Worm (Caenorhabditis elegans): ENCODE data around the gene Y62H9A.14.

The Y62H9A.14 gene

ce11 chrX:11963659-11964058 lies 42.6 kb downstream of the Y62H9A.14 start:
- TF ChIP-seq ztf-29 (GFP tag; IDR thresholded peaks at IDR 0.05) (no peak), ztf-23 (GFP tag; IDR thresholded peaks at IDR 0.05) (no peak), cog-1 (tag; optimal IDR thresholded peaks at IDR 0.05) (no peak), med-1 (GFP tag; optimal IDR thresholded peaks at IDR 0.05; ENCODE audit: insufficient read depth) (no peak), tab-1 (GFP tag; IDR thresholded peaks at IDR 0.05) (no peak), ref-1 (GFP tag; conservative IDR thresholded peaks at IDR 0.05) (no peak), flt-1 (GFP tag; IDR thresholded peaks at IDR 0.05) (no peak), klf-2 (GFP tag; conservative IDR thresholded peaks at IDR 0.05) (no peak)

DNA sequence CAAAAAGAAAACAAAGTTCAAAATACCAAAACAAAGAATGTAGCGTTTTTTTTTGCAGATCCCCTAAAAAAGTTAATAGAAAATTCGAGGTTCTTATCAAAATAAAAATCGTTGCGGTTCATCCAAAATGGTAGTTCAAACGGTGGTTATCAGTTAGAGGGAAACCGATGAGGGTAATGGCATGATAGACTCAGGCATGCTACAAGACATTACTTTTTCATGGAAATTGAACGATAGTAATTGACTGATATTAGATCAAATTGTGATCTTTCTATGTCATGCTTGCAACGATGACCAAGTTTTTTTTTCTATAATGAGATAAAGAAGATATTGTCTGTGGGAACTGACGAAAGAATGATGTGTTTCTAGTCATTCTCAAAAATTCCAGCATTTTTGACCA lies 43.5 kb downstream of the Y62H9A.14 start:
- TF ChIP-seq ztf-23 (GFP tag; IDR thresholded peaks at IDR 0.05) (no peak), tab-1 (GFP tag; IDR thresholded peaks at IDR 0.05) (no peak), T22C8.4 (GFP tag; IDR thresholded peaks at IDR 0.05) (no peak), flt-1 (GFP tag; IDR thresholded peaks at IDR 0.05) (no peak), med-1 (GFP tag; optimal IDR thresholded peaks at IDR 0.05; ENCODE audit: insufficient read depth) (no peak), ref-1 (GFP tag; conservative IDR thresholded peaks at IDR 0.05) (no peak), ztf-29 (GFP tag; IDR thresholded peaks at IDR 0.05) (no peak), klf-2 (GFP tag; conservative IDR thresholded peaks at IDR 0.05) (no peak)

DNA sequence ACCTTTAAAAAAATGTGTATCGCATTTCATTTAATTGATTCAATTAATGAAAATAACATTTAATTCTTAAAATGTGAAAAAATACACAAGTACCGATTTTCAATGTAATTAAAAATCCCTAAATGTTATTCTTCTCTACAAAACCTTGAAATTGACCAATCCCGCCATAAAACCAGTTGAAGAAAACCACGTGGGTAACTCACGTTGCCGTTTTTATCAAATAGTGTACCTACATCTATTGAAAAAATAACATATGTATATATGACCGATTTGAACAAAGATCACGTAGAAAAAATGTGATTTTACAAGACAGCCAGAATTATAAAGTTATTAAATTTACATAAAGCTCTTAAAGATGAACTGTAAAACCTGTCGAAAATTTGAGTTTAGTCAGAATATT lies 44.1 kb downstream of the Y62H9A.14 start:
- TF ChIP-seq med-1 (GFP tag; optimal IDR thresholded peaks at IDR 0.05; ENCODE audit: insufficient read depth) (no peak), ref-1 (GFP tag; conservative IDR thresholded peaks at IDR 0.05) (no peak), klf-2 (GFP tag; conservative IDR thresholded peaks at IDR 0.05) (no peak), cog-1 (tag; optimal IDR thresholded peaks at IDR 0.05) (no peak), T22C8.4 (GFP tag; IDR thresholded peaks at IDR 0.05) (no peak), tab-1 (GFP tag; IDR thresholded peaks at IDR 0.05) (no peak), flt-1 (GFP tag; IDR thresholded peaks at IDR 0.05) (no peak), ztf-23 (GFP tag; IDR thresholded peaks at IDR 0.05) (no peak), ztf-29 (GFP tag; IDR thresholded peaks at IDR 0.05) (no peak)

DNA sequence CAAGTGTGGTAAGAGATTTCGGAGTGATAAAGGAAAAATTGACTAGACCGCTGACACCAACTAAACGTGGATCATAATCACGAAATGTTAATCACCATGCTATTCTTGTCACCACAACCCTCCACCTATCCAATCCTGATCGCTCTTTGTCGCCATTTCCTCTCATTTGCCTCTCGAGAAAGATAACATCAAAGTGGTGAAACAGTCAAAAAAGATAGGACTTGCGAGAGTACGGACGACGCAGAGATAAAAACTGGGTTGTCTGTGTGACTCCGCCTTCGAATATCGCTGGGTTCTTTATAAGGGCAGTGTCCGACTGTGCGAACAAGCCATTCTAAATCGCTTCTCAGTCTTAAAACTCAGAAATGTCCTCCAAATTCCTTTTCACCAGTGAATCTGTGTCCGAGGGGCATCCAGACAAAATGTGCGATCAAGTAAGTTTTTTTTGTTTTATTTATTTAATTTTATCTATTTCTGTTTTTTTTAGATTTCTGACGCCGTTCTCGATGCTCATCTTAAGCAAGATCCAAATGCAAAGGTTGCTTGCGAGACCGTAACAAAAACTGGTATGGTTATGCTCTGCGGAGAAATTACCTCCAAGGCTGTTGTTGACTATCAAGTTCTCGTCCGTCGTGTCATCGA lies 44.8 kb downstream of the Y62H9A.14 start, which contains the start of gene sams-1:
sams-1 (plus strand) TSS at position 300 of the 642 bp plus-strand sequence.
- TF ChIP-seq ztf-23 (GFP tag; IDR thresholded peaks at IDR 0.05) (no peak), tab-1 (GFP tag; IDR thresholded peaks at IDR 0.05) (no peak), ref-1 (GFP tag; conservative IDR thresholded peaks at IDR 0.05) (no peak), flt-1 (GFP tag; IDR thresholded peaks at IDR 0.05) (no peak), T22C8.4 (GFP tag; IDR thresholded peaks at IDR 0.05) (no peak), cog-1 (tag; optimal IDR thresholded peaks at IDR 0.05) (no peak), med-1 (GFP tag; optimal IDR thresholded peaks at IDR 0.05; ENCODE audit: insufficient read depth) (no peak), klf-2 (GFP tag; conservative IDR thresholded peaks at IDR 0.05) (no peak), ztf-29 (GFP tag; IDR thresholded peaks at IDR 0.05) (no peak)

ce11 chrX:11967034-11967433 lies 46.0 kb downstream of the Y62H9A.14 start:
- TF ChIP-seq T22C8.4 (GFP tag; IDR thresholded peaks at IDR 0.05) (no peak), tab-1 (GFP tag; IDR thresholded peaks at IDR 0.05) (no peak), ref-1 (GFP tag; conservative IDR thresholded peaks at IDR 0.05) (no peak), flt-1 (GFP tag; IDR thresholded peaks at IDR 0.05) (no peak), med-1 (GFP tag; optimal IDR thresholded peaks at IDR 0.05; ENCODE audit: insufficient read depth) (no peak), klf-2 (GFP tag; conservative IDR thresholded peaks at IDR 0.05) (no peak), ztf-29 (GFP tag; IDR thresholded peaks at IDR 0.05) (no peak), cog-1 (tag; optimal IDR thresholded peaks at IDR 0.05) (no peak), ztf-23 (GFP tag; IDR thresholded peaks at IDR 0.05) (no peak)

ce11 chrX:11968024-11968598 lies 47.1 kb downstream of the Y62H9A.14 start:
- TF ChIP-seq ref-1 (GFP tag; conservative IDR thresholded peaks at IDR 0.05) (no peak), ztf-23 (GFP tag; IDR thresholded peaks at IDR 0.05) (no peak)

DNA sequence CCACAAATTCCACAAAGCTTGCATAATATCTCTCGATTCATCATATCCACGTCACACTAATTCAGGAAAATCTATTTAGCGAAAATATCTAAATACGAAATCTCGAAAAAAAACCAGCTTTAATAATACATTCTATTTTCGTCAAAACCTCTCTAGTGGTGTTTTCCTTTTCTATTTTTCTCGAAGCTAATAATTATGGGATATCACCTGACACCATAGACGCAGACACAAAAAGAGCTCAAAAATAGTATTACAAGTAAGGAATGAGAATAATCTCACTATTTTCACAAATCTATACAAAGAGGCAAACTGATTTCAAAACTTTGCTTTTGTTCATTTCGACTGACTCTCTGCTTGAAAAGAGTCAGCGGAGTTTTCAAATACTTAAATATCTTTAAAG lies 48.1 kb downstream of the Y62H9A.14 start:
- no peak for TF ChIP-seq cog-1 (tag; optimal IDR thresholded peaks at IDR 0.05)
- TF ChIP-seq ztf-29 (GFP tag; IDR thresholded peaks at IDR 0.05): no peak

ce11 chrX:11969554-11969953 lies 48.5 kb downstream of the Y62H9A.14 start:
- TF ChIP-seq ztf-29 (GFP tag; IDR thresholded peaks at IDR 0.05): no peak
- no peak for TF ChIP-seq klf-2 (GFP tag; conservative IDR thresholded peaks at IDR 0.05)
- TF ChIP-seq flt-1 (GFP tag; IDR thresholded peaks at IDR 0.05): no peak
- no peak for TF ChIP-seq med-1 (GFP tag; optimal IDR thresholded peaks at IDR 0.05; ENCODE audit: insufficient read depth)
- no peak for TF ChIP-seq ztf-23 (GFP tag; IDR thresholded peaks at IDR 0.05)
- no peak for TF ChIP-seq tab-1 (GFP tag; IDR thresholded peaks at IDR 0.05)
- TF ChIP-seq ref-1 (GFP tag; conservative IDR thresholded peaks at IDR 0.05): no peak
- no peak for TF ChIP-seq T22C8.4 (GFP tag; IDR thresholded peaks at IDR 0.05)
- TF ChIP-seq cog-1 (tag; optimal IDR thresholded peaks at IDR 0.05): no peak

- TF ChIP-seq ztf-29 (GFP tag; IDR thresholded peaks at IDR 0.05) (no peak), med-1 (GFP tag; optimal IDR thresholded peaks at IDR 0.05; ENCODE audit: insufficient read depth) (no peak), klf-2 (GFP tag; conservative IDR thresholded peaks at IDR 0.05) (no peak), tab-1 (GFP tag; IDR thresholded peaks at IDR 0.05) (no peak), cog-1 (tag; optimal IDR thresholded peaks at IDR 0.05) (no peak), ztf-23 (GFP tag; IDR thresholded peaks at IDR 0.05) (no peak), T22C8.4 (GFP tag; IDR thresholded peaks at IDR 0.05) (no peak), ref-1 (GFP tag; conservative IDR thresholded peaks at IDR 0.05) (no peak), flt-1 (GFP tag; IDR thresholded peaks at IDR 0.05) (no peak)
These were observed 50.3 kb downstream of the Y62H9A.14 start for ce11 chrX:11971323-11971722.

Measured in whole organism, midembryonic.